Worm (Caenorhabditis elegans) whole organism, L4 larva: ENCODE results near the gene rnp-5.

Experiments
- fkh-10 ChIP-seq: fragments of 150-350 bp; optimal IDR thresholded peaks from 2 replicates; lab custom pipeline; 2014; ENCODE audit warnings: missing biosample characterization, missing genetic modification reagents, missing genetic modification characterization
- skn-1 ChIP-seq: fragments of 150-350 bp; optimal IDR thresholded peaks from 2 replicates; lab custom pipeline; 2014; ENCODE audit warnings: missing biosample characterization, missing genetic modification characterization
- ztf-11 ChIP-seq: fragments of 150-350 bp; optimal IDR thresholded peaks from 2 replicates; lab custom pipeline; 2014; ENCODE audit warnings: missing biosample characterization, missing genetic modification characterization

ce11 chrIII:842630-843029, 11.1 kb downstream of the rnp-5 start, which contains the start of gene far-8:
- TF ChIP-seq skn-1, result no peak
- TF ChIP-seq ztf-11 (tag; lab: Kevin White, UChicago), result no peak
- no peak for TF ChIP-seq fkh-10 (GFP tag; lab: Kevin White, UChicago)
